Fruit fly (Drosophila melanogaster) whole organism, prepupa: Measurements from ENCODE around the gene Nepl21.

ENCODE experiments used
- CG16779 ChIP-seq: fragments of 200-800 bp; sonication (Bioruptor generic); optimal IDR thresholded peaks from 3 replicates; lab custom pipeline; 2017; ENCODE audit warnings: missing biosample characterization, mild to moderate bottlenecking, missing genetic modification characterization
- Eip93F ChIP-seq: fragments of 200-800 bp; sonication (Bioruptor generic); optimal IDR thresholded peaks from 2 replicates; lab custom pipeline; 2016; ENCODE audit warnings: missing biosample characterization, mild to moderate bottlenecking, missing genetic modification characterization
- salr ChIP-seq, 2 experiments: fragments of 200-800 bp; sonication (Bioruptor generic); optimal IDR thresholded peaks; 3 replicates each; lab custom pipeline; 2016 to 2018; ENCODE audit warnings: missing biosample characterization in 2 of 2, missing genetic modification characterization in 2 of 2, mild to moderate bottlenecking in 1 of 2

DNA sequence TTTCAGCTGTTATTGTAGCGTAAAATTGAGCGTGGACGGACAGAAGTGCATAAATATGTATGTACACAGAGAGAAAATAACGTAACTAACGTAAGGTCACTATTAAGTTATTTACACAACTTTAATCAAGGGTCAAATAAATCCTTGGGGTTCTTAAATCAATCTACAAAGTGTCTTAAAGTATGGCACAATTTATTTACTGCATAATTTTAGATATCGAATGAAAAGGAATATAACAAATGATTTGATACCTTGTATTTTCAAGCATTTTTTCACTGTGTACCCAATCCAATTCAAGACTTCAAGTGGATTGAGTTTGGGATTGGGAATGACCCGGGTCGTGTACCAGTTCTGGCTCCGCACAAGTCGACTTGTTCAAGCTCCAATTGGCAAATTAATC, 41.5 kb upstream of the Nepl21 start:
- TF ChIP-seq salr (GFP tag; optimal IDR thresholded peaks at IDR 0.05; lab: Kevin White, UChicago), result peak in 1 of 2 experiments; percentile 41
- no peak for TF ChIP-seq Eip93F (GFP tag; lab: Kevin White, UChicago)
- no peak for TF ChIP-seq CG16779
